Worm (Caenorhabditis elegans): ENCODE measurements around the gene hot-4.

DNA sequence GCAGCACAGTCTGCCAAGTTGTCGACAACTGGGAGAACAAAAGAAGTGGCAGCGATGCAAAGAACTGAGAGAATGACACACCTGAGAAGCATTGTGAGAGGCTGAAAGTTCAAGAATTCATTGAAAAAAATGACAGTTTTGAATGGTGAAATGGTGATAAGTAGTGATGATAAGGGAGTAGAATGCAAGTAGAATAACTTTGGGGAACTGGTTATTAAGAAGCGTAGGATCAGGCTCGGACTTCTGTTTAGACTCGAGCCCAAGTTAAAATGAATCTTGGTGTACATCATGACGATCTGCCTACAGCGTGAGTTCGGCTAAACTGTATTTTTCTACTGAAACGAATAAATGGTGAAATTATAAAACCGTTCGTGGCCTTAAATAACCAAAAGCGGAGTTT is 38.6 kb upstream of the hot-4 start, which contains the start of gene F42A10.7:
- TF ChIP-seq tab-1 (GFP tag; IDR thresholded peaks at IDR 0.05) (no peak), flt-1 (GFP tag; IDR thresholded peaks at IDR 0.05) (no peak), ztf-23 (GFP tag; IDR thresholded peaks at IDR 0.05) (no peak)
